Fruit fly (Drosophila melanogaster) whole organism, embryonic: ENCODE measurements around the gene CG42366.
A peak's percentile ranks its signal among the peaks of the same experiment; 100 is the strongest.

Experiments
- ATbp ChIP-seq: fragments of 200-800 bp; sonication (Bioruptor generic); optimal IDR thresholded peaks from 2 replicates; lab custom pipeline; 2017; ENCODE audit warnings: missing biosample characterization, mild to moderate bottlenecking, missing genetic modification characterization, missing genetic modification reagents
- Abd-B ChIP-seq: fragments of 200-800 bp; sonication (Bioruptor generic); optimal IDR thresholded peaks from 2 replicates; lab custom pipeline; 2018; ENCODE audit warnings: missing biosample characterization, mild to moderate bottlenecking, missing genetic modification characterization, moderate library complexity
- Bgb ChIP-seq: fragments of 200-800 bp; sonication (Bioruptor generic); IDR thresholded peaks from 2 replicates; pipeline ENCODE4 v1.3.6; 2022; ENCODE audit warnings: missing biosample characterization, missing genetic modification characterization; ENCODE audit not compliant: partially characterized antibody
- CG10267 ChIP-seq: fragments of 200-800 bp; sonication (Bioruptor generic); optimal IDR thresholded peaks from 2 replicates; lab custom pipeline; 2018; ENCODE audit warnings: missing biosample characterization, mild to moderate bottlenecking, missing genetic modification characterization, moderate library complexity
- CG17359 ChIP-seq: fragments of 200-800 bp; sonication (Bioruptor generic); optimal IDR thresholded peaks from 3 replicates; lab custom pipeline; 2018; ENCODE audit warnings: missing biosample characterization, mild to moderate bottlenecking, missing genetic modification characterization, moderate library complexity
- CG17568 ChIP-seq: fragments of 200-800 bp; sonication (Bioruptor generic); optimal IDR thresholded peaks from 2 replicates; lab custom pipeline; 2018; ENCODE audit warnings: missing biosample characterization, mild to moderate bottlenecking, missing genetic modification characterization, moderate library complexity
- CG18619 ChIP-seq: fragments of 200-800 bp; sonication (Bioruptor generic); optimal IDR thresholded peaks from 3 replicates; lab custom pipeline; 2017; ENCODE audit warnings: missing biosample characterization, mild to moderate bottlenecking, missing genetic modification characterization
- CG2678 ChIP-seq: fragments of 200-800 bp; sonication (Bioruptor generic); optimal IDR thresholded peaks from 3 replicates; lab custom pipeline; 2019; ENCODE audit warnings: missing biosample characterization, mild to moderate bottlenecking, missing genetic modification characterization, moderate library complexity
- CG34376 ChIP-seq: fragments of 200-800 bp; sonication (Bioruptor generic); optimal IDR thresholded peaks from 2 replicates; lab custom pipeline; 2018; ENCODE audit warnings: missing biosample characterization, mild to moderate bottlenecking, missing genetic modification characterization
- CG3847 ChIP-seq: fragments of 200-800 bp; sonication (Bioruptor generic); IDR thresholded peaks from 2 replicates; pipeline ENCODE4 v1.3.6; 2022; ENCODE audit warnings: missing biosample characterization, missing genetic modification characterization
- CG6689 ChIP-seq: fragments of 200-800 bp; sonication (Bioruptor generic); IDR thresholded peaks from 2 replicates; pipeline ENCODE4 v1.3.6; 2022; ENCODE audit warnings: missing biosample characterization, missing genetic modification characterization
- CG8478 ChIP-seq: fragments of >200 bp; optimal IDR thresholded peaks from 2 replicates; lab custom pipeline; 2018
- CG8924 ChIP-seq: fragments of 200-800 bp; optimal IDR thresholded peaks from 3 replicates; lab custom pipeline; 2019; ENCODE audit warnings: missing biosample characterization, mild to moderate bottlenecking, missing genetic modification characterization, moderate library complexity
- CG9215 ChIP-seq: fragments of 200-800 bp; sonication (Bioruptor generic); IDR thresholded peaks from 2 replicates; pipeline ENCODE4 v1.3.6; 2022; ENCODE audit warnings: missing biosample characterization, missing genetic modification characterization
- CTCF ChIP-seq: fragments of 200-800 bp; sonication (Bioruptor generic); optimal IDR thresholded peaks from 2 replicates; lab custom pipeline; 2017; ENCODE audit warnings: missing biosample characterization, mild to moderate bottlenecking, missing genetic modification characterization, moderate library complexity
- CrebB ChIP-seq: fragments of 200-800 bp; sonication (Bioruptor generic); optimal IDR thresholded peaks from 3 replicates; lab custom pipeline; 2018; ENCODE audit warnings: missing biosample characterization, mild to moderate bottlenecking, missing genetic modification characterization
- D ChIP-seq, 2 experiments: fragments of 200-800 bp in 1 of 2; fragments of >200 bp in 1 of 2; sonication (Bioruptor generic) in 1 of 2; optimal IDR thresholded peaks; 2 replicates in 1 of 2; 3 replicates in 1 of 2; lab custom pipeline; 2017; ENCODE audit warnings: mild to moderate bottlenecking in 1 of 2, missing biosample characterization in 1 of 2, missing genetic modification characterization in 1 of 2, missing genetic modification reagents in 1 of 2
- E2f2 ChIP-seq: fragments of 200-800 bp; sonication (Bioruptor generic); IDR thresholded peaks from 2 replicates; pipeline ENCODE4 v1.3.6; 2022; ENCODE audit warnings: missing biosample characterization, missing genetic modification characterization
- Ets97D ChIP-seq: fragments of 200-800 bp; sonication (Bioruptor generic); optimal IDR thresholded peaks from 3 replicates; lab custom pipeline; 2016; ENCODE audit warnings: missing biosample characterization, missing genetic modification characterization
- Gug ChIP-seq: fragments of 200-800 bp; sonication (Bioruptor generic); IDR thresholded peaks from 4 replicates; pipeline ENCODE4 v1.3.6; 2022; ENCODE audit warnings: missing biosample characterization, missing genetic modification characterization
- Max ChIP-seq: fragments of 200-800 bp; sonication (Bioruptor generic); optimal IDR thresholded peaks from 2 replicates; lab custom pipeline; 2016; ENCODE audit warnings: missing biosample characterization, mild to moderate bottlenecking, missing genetic modification characterization
- Myb ChIP-seq: fragments of 200-800 bp; sonication (Bioruptor generic); optimal IDR thresholded peaks from 2 replicates; lab custom pipeline; 2016; ENCODE audit warnings: missing biosample characterization, missing genetic modification characterization
- PHDP ChIP-seq: fragments of 200-800 bp; sonication (Bioruptor generic); optimal IDR thresholded peaks from 3 replicates; lab custom pipeline; 2018; ENCODE audit warnings: missing biosample characterization, mild to moderate bottlenecking, missing genetic modification characterization, moderate library complexity
- Pdp1 ChIP-seq, 2 experiments: fragments of 200-800 bp; sonication (Bioruptor generic); optimal IDR thresholded peaks; 3 replicates each; lab custom pipeline; 2016; ENCODE audit warnings: missing biosample characterization in 2 of 2, missing genetic modification characterization in 2 of 2, mild to moderate bottlenecking in 1 of 2, moderate library complexity in 1 of 2
- Ptx1 ChIP-seq: fragments of 200-800 bp; sonication (Bioruptor generic); IDR thresholded peaks from 2 replicates; pipeline ENCODE4 v1.3.6; 2022; ENCODE audit warnings: missing biosample characterization, missing genetic modification characterization
- Usf ChIP-seq: fragments of 200-800 bp; sonication (Bioruptor generic); optimal IDR thresholded peaks from 2 replicates; lab custom pipeline; 2017; ENCODE audit warnings: missing genotype, missing biosample characterization, missing genetic modification characterization
- Xbp1 ChIP-seq: fragments of 200-800 bp; sonication (Bioruptor generic); optimal IDR thresholded peaks from 3 replicates; lab custom pipeline; 2016; ENCODE audit warnings: missing biosample characterization, mild to moderate bottlenecking, missing genetic modification characterization
- YL-1 ChIP-seq: fragments of 200-800 bp; sonication (Bioruptor generic); optimal IDR thresholded peaks from 3 replicates; lab custom pipeline; 2017; ENCODE audit warnings: missing biosample characterization, mild to moderate bottlenecking, missing genetic modification characterization
- abd-A ChIP-seq: fragments of 200-800 bp; sonication (Bioruptor generic); optimal IDR thresholded peaks from 3 replicates; lab custom pipeline; 2019; ENCODE audit warnings: missing biosample characterization, mild to moderate bottlenecking, missing genetic modification characterization, moderate library complexity
- bowl ChIP-seq: fragments of 200-800 bp; sonication (Bioruptor generic); IDR thresholded peaks from 2 replicates; pipeline ENCODE4 v1.3.6; 2022; ENCODE audit warnings: missing biosample characterization, missing genetic modification characterization
- btn ChIP-seq: fragments of 200-800 bp; sonication (Bioruptor generic); optimal IDR thresholded peaks from 2 replicates; lab custom pipeline; 2016; ENCODE audit warnings: missing biosample characterization, missing genetic modification characterization
- da ChIP-seq: fragments of 200-800 bp; sonication (Bioruptor generic); optimal IDR thresholded peaks from 2 replicates; lab custom pipeline; 2016; ENCODE audit warnings: missing biosample characterization, missing genetic modification characterization
- dysf ChIP-seq: fragments of 200-800 bp; sonication (Bioruptor generic); IDR thresholded peaks from 3 replicates; pipeline ENCODE4 v1.3.6; 2022; ENCODE audit warnings: missing biosample characterization, missing genetic modification characterization
- esg ChIP-seq: fragments of 200-800 bp; sonication (Bioruptor generic); conservative IDR thresholded peaks from 2 replicates; pipeline ENCODE4 v1.3.6; 2022; ENCODE audit warnings: missing biosample characterization, missing genetic modification characterization
- ewg ChIP-seq: fragments of 200-800 bp; sonication (Bioruptor generic); optimal IDR thresholded peaks from 3 replicates; lab custom pipeline; 2017; ENCODE audit warnings: mild to moderate bottlenecking, missing biosample characterization, missing genetic modification reagents, missing genetic modification characterization
- fd102C ChIP-seq: fragments of 200-800 bp; sonication (Bioruptor generic); optimal IDR thresholded peaks from 2 replicates; lab custom pipeline; 2018; ENCODE audit warnings: missing biosample characterization, mild to moderate bottlenecking, missing genetic modification characterization, moderate library complexity
- lbe ChIP-seq: fragments of 200-800 bp; sonication (Bioruptor generic); optimal IDR thresholded peaks from 2 replicates; lab custom pipeline; 2016; ENCODE audit warnings: missing biosample characterization, mild to moderate bottlenecking, missing genetic modification characterization
- nerfin-2 ChIP-seq: fragments of 200-800 bp; sonication (Bioruptor generic); IDR thresholded peaks from 2 replicates; pipeline ENCODE4 v1.3.6; 2022; ENCODE audit warnings: missing biosample characterization, missing genetic modification characterization; ENCODE audit not compliant: partially characterized antibody
- nom ChIP-seq: fragments of 200-800 bp; sonication (Bioruptor generic); optimal IDR thresholded peaks from 2 replicates; lab custom pipeline; 2017; ENCODE audit warnings: missing biosample characterization, missing genetic modification characterization, mild to moderate bottlenecking, moderate library complexity, missing genetic modification reagents
- otp ChIP-seq: fragments of 200-800 bp; sonication (Bioruptor generic); IDR thresholded peaks from 3 replicates; pipeline ENCODE4, ENCODE4 v1.3.6; 2022; ENCODE audit warnings: missing biosample characterization, missing genetic modification characterization
- phol ChIP-seq: fragments of 200-800 bp; sonication (Bioruptor generic); optimal IDR thresholded peaks from 3 replicates; lab custom pipeline; 2018; ENCODE audit warnings: missing biosample characterization, mild to moderate bottlenecking, missing genetic modification characterization, moderate library complexity
- pita ChIP-seq: fragments of 200-800 bp; sonication (Bioruptor generic); optimal IDR thresholded peaks from 2 replicates; lab custom pipeline; 2017; ENCODE audit warnings: missing biosample characterization, mild to moderate bottlenecking, missing genetic modification characterization
- prd ChIP-seq, 3 experiments: fragments of >200 bp in 2 of 3; fragments of 200-800 bp in 1 of 3; sonication (Bioruptor generic) in 1 of 3; optimal IDR thresholded peaks in 2 of 3; IDR thresholded peaks in 1 of 3; 2 replicates in 2 of 3; 3 replicates in 1 of 3; pipeline versions ENCODE4 v1.3.6 to Lab custom; 2017 to 2022; ENCODE audit warnings: missing biosample characterization in 1 of 3, missing genetic modification characterization in 1 of 3
- ranshi ChIP-seq: fragments of 200-800 bp; sonication (Bioruptor generic); IDR thresholded peaks from 2 replicates; pipeline ENCODE4 v1.3.6; 2022; ENCODE audit warnings: missing biosample characterization, missing genetic modification characterization
- sens-2 ChIP-seq: fragments of 200-800 bp; sonication (Bioruptor generic); IDR thresholded peaks from 2 replicates; pipeline ENCODE4 v1.3.6; 2022; ENCODE audit warnings: missing biosample characterization, missing genetic modification characterization
- sob ChIP-seq: fragments of 200-800 bp; sonication (Bioruptor generic); IDR thresholded peaks from 2 replicates; pipeline ENCODE4 v1.3.6; 2022; ENCODE audit warnings: missing biosample characterization, missing genetic modification characterization
- stwl ChIP-seq: fragments of 200-800 bp; sonication (Bioruptor generic); optimal IDR thresholded peaks from 3 replicates; lab custom pipeline; 2018; ENCODE audit warnings: missing biosample characterization, mild to moderate bottlenecking, missing genetic modification characterization, moderate library complexity

Gene CG42366

dm6 chr2L:9921401-9921800, 3.6 kb upstream of the CG42366 start, which contains the start of gene CG4592 (continued):
- TF ChIP-seq Ptx1 (GFP tag; lab: Robert Waterston, UW) (peak; percentile 43), Max (GFP tag; lab: Kevin White, UChicago) (peak; percentile 7), sob (GFP tag; lab: Robert Waterston, UW) (peak; percentile 65; the same call in 1 of the 2 replicates)
- TF ChIP-seq, all 482 proteins: peak for 209

DNA sequence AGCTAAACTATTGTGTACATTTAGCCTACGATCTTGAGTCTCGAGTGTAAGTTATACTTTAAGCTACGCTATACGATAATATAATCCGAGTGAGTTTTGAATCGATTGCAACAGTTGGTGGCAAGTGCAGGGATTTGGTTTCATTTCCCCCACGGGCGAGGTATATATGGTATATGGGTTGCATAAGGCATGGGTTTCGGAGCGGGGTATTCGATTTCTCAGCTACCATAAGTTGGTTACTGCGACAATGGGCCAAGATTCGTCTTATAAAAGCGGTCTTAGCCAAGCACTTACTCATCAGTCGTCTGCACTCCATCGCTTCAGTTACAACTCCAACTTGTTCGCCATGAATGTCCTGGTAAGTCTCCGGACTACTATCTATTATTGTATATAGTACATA, 5.3 kb downstream of the CG42366 start, which contains the start of gene CG42367:
Gene CG42367, plus strand, starts transcription at position 301 of the 400 bp plus-strand sequence.
- TF ChIP-seq fd102C (GFP tag; lab: Kevin White, UChicago) (no peak), sens-2 (GFP tag; lab: Robert Waterston, UW) (no peak), btn (GFP tag; lab: Kevin White, UChicago) (no peak), Gug (no peak), CG10267 (no peak), D (optimal IDR thresholded peaks at IDR 0.05; lab: Kevin White, UChicago) (no peak), D (GFP tag; optimal IDR thresholded peaks at IDR 0.05; lab: Kevin White, UChicago) (no peak), lbe (GFP tag; lab: Kevin White, UChicago) (no peak), otp (GFP tag; lab: Robert Waterston, UW) (no peak), nom (GFP tag; lab: Kevin White, UChicago) (no peak), Abd-B (no peak), nerfin-2 (no peak), ranshi (no peak), CrebB (no peak), esg (GFP tag; lab: Robert Waterston, UW) (no peak), phol (no peak), Pdp1 (GFP tag; optimal IDR thresholded peaks at IDR 0.05; lab: Kevin White, UChicago) (no peak), bowl (GFP tag; lab: Robert Waterston, UW) (no peak), stwl (tag; lab: Kevin White, UChicago) (no peak), CG2678 (tag; lab: Kevin White, UChicago) (no peak)

dm6 chr2L:9933063-9933462, 8.1 kb downstream of the CG42366 start, which contains the start of gene Cpr30F:
Gene Cpr30F, minus strand, starts transcription at chr2L:9933163.
- TF ChIP-seq CG34376 (GFP tag; lab: Kevin White, UChicago), result no peak
- TF ChIP-seq Xbp1 (GFP tag; lab: Kevin White, UChicago), result no peak
- no peak for TF ChIP-seq CG17568 (GFP tag; lab: Kevin White, UChicago)
- no peak for TF ChIP-seq CG9215
- no peak for TF ChIP-seq CG17359 (tag; lab: Kevin White, UChicago)
- no peak for TF ChIP-seq Usf (GFP tag; lab: Kevin White, UChicago)
- no peak for TF ChIP-seq YL-1 (GFP tag; lab: Kevin White, UChicago)
- no peak for TF ChIP-seq prd (optimal IDR thresholded peaks at IDR 0.05; lab: Kevin White, UChicago)
- no peak for TF ChIP-seq prd (GFP tag; IDR thresholded peaks at IDR 0.05; lab: Robert Waterston, UW)
- no peak for TF ChIP-seq da (GFP tag; lab: Kevin White, UChicago)
- TF ChIP-seq CG3847 (GFP tag; lab: Robert Waterston, UW), result no peak
- TF ChIP-seq ATbp (GFP tag; lab: Kevin White, UChicago), result no peak
- TF ChIP-seq, all 482 proteins: peak for 0

- TF ChIP-seq PHDP (tag; lab: Kevin White, UChicago) (no peak), CG6689 (GFP tag; lab: Robert Waterston, UW) (no peak), E2f2 (GFP tag; lab: Robert Waterston, UW) (no peak), dysf (GFP tag; lab: Robert Waterston, UW) (no peak), Ets97D (GFP tag; lab: Kevin White, UChicago) (peak; percentile 37), CG8478 (lab: Kevin White, UChicago) (no peak), pita (no peak), phol (no peak), CG18619 (GFP tag; lab: Kevin White, UChicago) (no peak), Bgb (GFP tag; lab: Robert Waterston, UW) (no peak), ewg (GFP tag; lab: Kevin White, UChicago) (no peak), CG8924 (tag; lab: Kevin White, UChicago) (no peak), CTCF (GFP tag; lab: Kevin White, UChicago) (no peak), Myb (GFP tag; lab: Kevin White, UChicago) (peak; percentile 26), abd-A (tag; lab: Kevin White, UChicago) (no peak), YL-1 (GFP tag; lab: Kevin White, UChicago) (peak; percentile 55)
Measured at dm6 chr2L:9937908-9938307, 12.9 kb downstream of the CG42366 start, which contains the start of gene Arglu1. Gene Arglu1, minus strand, starts transcription at chr2L:9938134.
